Fruit fly (Drosophila melanogaster): ENCODE results near the gene Adh.

DNA sequence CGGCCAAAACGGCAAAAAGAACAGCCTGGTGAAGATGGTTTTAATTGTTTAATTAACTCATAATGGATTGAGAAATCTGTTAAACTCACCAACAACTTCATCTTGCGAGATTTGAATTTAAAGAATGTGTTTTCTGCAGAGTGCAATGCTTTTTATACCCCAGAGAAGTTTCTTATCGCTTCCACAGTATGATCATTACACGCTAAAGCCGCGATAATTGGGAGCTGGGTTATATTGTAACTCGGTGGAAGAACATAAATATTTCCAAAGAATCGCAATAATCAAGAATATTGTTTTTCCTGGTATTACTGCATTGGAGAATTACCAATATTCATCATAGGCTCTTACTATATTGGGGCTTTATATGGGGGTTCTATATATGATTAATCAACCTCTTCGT lies 27.2 kb upstream of the Adh start, which contains the start of gene CG42680:
- TF ChIP-seq CG7045 (GFP tag; optimal IDR thresholded peaks at IDR 0.05): no peak
- TF ChIP-seq tj (GFP tag; optimal IDR thresholded peaks at IDR 0.05): no peak
- TF ChIP-seq kay (GFP tag; ENCODE audit: borderline replicate concordance): no peak
- no peak for TF ChIP-seq CG12768 (GFP tag; optimal IDR thresholded peaks at IDR 0.05)
